Worm (Caenorhabditis elegans): ENCODE data around the gene rod-1.

The rod-1 gene

ce11 chrIV:7473159-7473649, 5.0 kb upstream of the rod-1 start, which contains the start of the genes plk-3 and F55G1.6:
plk-3 (minus strand) TSS chrIV:7473209.
F55G1.6 (plus strand) TSS chrIV:7473517.
- no peak for TF ChIP-seq unc-62 (GFP tag; optimal IDR thresholded peaks at IDR 0.05)

DNA sequence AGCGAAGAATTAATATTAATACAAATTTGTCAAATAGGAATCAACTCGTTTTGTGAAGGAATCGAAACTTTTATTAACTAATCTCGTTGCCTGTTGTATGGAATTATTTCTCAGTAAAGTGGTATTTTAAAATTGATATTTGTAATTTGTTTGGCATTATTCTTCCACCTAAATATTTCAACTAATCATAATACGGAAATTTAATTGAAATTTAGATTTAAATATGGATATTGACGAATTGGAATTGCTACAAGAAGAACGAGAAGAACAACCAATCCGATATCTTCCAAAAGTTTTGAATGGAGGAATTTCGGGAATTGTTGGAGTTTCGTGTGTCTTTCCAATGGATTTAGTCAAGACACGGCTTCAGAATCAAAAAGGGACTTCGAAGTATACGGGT, 3.4 kb upstream of the rod-1 start, which contains the start of gene slc-25A18.2:
Gene slc-25A18.2, plus strand, starts transcription at position 216 of the 400 bp plus-strand sequence.
- no peak for TF ChIP-seq unc-62 (GFP tag; optimal IDR thresholded peaks at IDR 0.05)

- no peak for TF ChIP-seq unc-62 (GFP tag; optimal IDR thresholded peaks at IDR 0.05)
Measured at ce11 chrIV:7477197-7477596, 1.1 kb upstream of the rod-1 start, which contains the start of gene pycr-4. pycr-4 (minus strand) TSS chrIV:7477297.

DNA sequence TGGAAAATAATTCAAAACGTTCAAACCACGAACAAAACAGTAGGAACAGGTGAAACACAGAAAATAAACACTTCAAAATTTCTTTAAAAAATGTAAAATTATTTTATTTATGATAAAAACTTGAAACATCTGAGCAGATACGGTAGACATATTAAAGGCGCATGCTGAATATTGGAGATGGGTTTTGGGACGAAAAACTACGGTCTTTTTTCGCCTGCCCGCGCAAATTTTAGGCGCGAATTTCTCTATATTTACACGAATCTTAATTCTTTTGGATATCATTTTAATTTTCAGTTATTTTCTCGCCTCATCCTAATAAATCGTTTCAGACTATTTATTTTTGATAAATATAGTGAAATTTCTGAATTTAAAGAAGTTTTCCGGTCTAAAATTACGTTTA, 555 bp upstream of the rod-1 start:
- no peak for TF ChIP-seq unc-62 (GFP tag; optimal IDR thresholded peaks at IDR 0.05)

ce11 chrIV:7486201-7486947, 8.1 kb downstream of the rod-1 start, which contains the start of the genes his-61 and his-62:
his-61 (minus strand) TSS chrIV:7486217.
his-62 (plus strand) TSS chrIV:7486545.
- no peak for TF ChIP-seq unc-62 (GFP tag; optimal IDR thresholded peaks at IDR 0.05)

DNA sequence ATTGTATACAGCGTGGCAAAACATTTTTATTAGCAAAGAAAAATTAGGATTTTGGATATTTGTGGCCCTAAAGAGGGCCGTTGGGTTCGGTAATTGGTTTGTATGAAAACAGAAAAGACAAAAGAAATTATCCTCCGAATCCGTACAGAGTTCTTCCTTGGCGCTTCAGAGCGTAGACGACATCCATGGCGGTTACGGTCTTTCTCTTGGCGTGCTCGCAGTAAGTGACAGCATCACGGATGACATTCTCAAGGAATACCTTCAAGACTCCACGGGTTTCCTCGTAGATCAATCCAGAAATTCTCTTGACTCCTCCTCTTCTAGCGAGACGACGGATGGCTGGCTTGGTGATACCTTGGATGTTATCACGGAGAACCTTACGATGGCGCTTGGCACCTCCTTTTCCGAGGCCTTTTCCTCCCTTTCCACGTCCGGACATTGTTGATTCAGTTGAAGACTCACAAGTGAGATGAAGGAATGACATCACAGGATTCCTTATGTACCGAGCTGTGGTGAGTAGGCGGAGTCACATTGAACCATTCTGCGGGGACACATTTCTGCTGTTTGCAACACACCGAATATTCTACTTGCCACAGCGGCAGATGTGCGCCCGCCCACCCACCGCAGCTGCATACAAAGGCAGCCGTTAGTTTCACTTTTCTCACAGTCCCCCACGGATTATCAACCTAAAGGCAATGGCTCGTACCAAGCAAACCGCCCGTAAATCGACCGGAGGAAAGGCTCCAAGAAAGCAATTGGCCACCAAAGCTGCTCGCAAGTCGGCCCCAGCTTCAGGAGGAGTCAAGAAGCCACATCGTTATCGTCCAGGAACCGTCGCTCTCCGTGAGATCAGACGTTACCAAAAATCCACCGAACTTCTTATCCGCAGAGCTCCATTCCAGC, 9.6 kb downstream of the rod-1 start, which contains the start of the genes his-60 and his-59:
Gene his-60, minus strand, starts transcription at position 439 of the 903 bp plus-strand sequence.
Gene his-59, plus strand, starts transcription at position 696 of the 903 bp plus-strand sequence.
- no peak for TF ChIP-seq unc-62 (GFP tag; optimal IDR thresholded peaks at IDR 0.05)

DNA sequence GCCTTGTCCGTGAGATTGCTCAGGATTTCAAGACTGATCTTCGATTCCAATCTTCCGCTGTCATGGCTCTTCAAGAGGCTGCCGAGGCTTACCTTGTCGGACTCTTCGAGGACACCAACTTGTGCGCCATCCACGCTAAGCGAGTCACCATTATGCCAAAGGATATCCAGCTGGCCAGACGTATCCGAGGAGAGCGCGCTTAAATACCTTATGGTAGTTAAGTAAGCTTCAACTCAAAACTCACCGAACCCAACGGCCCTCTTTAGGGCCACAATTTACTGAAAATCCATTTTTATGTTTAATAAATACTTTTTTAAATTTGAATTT, 10.2 kb downstream of the rod-1 start:
- TF ChIP-seq unc-62 (GFP tag; optimal IDR thresholded peaks at IDR 0.05): no peak

ce11 chrIV:7491464-7491863, 13.2 kb downstream of the rod-1 start, which contains the start of gene F55G1.1:
F55G1.1 (plus strand) TSS chrIV:7491764.
- TF ChIP-seq unc-62 (GFP tag; optimal IDR thresholded peaks at IDR 0.05): no peak

DNA sequence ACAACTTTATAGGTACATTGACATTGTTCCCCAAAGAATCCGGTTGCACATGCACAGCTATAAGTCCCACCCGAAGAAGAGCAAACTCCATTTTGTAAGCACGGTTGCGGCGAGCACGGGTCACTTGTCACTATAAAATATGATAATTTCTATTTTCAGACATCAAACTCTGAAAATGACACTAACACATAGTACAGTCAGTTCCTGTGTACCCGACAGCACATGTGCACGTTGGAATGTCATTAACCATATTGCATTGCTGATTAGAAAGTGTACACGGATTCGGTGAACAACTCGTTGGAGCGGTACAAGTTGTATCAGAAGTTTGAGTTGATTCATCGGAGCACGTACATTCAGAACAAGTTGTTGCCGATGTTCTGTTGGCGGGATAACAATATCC, 19.0 kb downstream of the rod-1 start:
- no peak for TF ChIP-seq unc-62 (GFP tag; optimal IDR thresholded peaks at IDR 0.05)

DNA sequence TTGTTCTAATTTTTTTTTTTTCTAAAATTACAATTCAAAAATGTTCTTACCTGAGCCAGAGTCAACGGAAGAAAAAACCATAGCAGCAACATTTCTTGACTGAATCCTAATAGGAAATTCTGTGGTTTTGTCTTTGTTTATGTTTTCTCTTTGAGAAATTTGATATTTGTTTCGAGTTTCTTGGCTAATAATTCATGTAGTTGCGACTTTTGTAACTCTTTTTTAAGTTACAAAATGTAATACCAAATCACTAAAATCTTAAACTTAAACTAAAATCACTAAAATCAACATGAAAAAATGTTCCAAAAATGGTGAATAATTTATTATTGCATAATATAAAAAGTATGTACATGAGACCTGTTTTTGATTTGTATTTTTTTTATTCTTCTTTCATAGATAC, 19.5 kb downstream of the rod-1 start, which contains the start of gene egas-4:
Gene egas-4, minus strand, starts transcription at position 101 of the 400 bp plus-strand sequence.
- no peak for TF ChIP-seq unc-62 (GFP tag; optimal IDR thresholded peaks at IDR 0.05)

DNA sequence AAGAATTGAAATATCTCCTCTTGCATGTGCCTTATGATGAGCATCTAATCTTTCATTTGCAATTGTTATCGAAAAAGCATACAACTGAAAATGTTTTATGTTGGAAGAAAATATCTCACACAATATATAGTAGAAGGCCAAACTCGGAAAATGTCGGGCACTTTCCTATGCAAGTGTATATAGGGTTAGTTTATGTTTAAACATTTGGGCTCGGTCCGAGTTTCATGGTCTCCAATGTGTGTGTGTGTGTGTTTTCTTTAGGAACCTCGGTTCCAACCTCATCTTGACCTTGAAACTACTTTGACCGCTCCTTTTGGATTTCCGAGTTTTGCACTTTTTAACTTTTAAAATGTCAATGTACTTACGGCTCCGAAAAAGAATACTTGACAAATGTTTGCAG, 21.1 kb downstream of the rod-1 start:
- no peak for TF ChIP-seq unc-62 (GFP tag; optimal IDR thresholded peaks at IDR 0.05)

- TF ChIP-seq unc-62 (GFP tag; optimal IDR thresholded peaks at IDR 0.05): no peak
Measured at ce11 chrIV:7500924-7501323, 22.7 kb downstream of the rod-1 start.

ce11 chrIV:7501337-7501736, 23.1 kb downstream of the rod-1 start, which contains the start of gene F55G1.15:
F55G1.15 (minus strand) TSS chrIV:7501437.
- no peak for TF ChIP-seq unc-62 (GFP tag; optimal IDR thresholded peaks at IDR 0.05)

DNA sequence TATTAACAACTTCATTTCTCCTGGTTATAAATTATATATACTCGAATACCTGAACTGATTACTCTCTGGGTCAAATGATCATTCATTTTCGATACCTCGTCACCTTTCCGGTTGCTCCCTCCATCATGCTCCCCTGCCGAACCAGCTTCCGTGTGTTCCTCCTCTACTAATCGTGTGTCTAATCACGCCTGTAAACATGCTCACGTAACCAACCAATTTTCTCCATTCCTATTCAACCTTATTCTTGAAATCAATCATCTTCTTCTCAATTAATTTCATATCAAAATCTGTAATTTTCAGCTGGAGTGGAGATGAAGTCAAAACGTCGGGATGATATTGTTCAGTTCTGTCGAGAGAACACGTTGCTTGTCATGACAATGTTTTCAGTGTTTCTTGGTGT, 25.1 kb downstream of the rod-1 start, which contains the start of gene glt-6:
Gene glt-6, plus strand, starts transcription at position 301 of the 400 bp plus-strand sequence.
- no peak for TF ChIP-seq unc-62 (GFP tag; optimal IDR thresholded peaks at IDR 0.05)

ce11 chrIV:7505866-7506488, 27.7 kb downstream of the rod-1 start:
- no peak for TF ChIP-seq unc-62 (GFP tag; optimal IDR thresholded peaks at IDR 0.05)

All from whole organism, dauer.